Fruit fly (Drosophila melanogaster): ENCODE measurements around the gene gammaTub23C.

DNA sequence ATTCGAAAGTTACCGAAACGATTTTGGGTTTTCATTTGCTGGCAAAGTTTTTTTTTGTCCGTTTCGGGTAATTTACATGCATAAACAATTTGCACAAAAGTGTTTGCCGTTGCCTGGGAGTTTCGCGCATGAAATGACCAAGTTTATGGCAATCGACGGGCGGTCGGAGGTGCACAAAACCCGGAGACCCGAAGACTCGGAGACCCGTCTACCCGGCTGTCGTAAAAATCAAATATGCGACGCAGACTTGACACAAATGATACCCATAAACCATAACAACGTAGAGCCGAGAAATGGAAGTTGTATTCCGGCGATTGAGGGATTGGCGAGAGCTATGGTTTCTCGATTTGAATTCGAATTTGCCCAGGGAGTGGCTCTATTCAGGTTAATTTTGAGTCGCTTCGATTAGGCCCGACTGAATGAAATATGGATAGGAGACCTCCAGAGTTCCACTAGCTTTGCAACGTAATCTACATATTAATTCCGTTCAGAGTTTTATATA is 34.3 kb downstream of the gammaTub23C start:
- TF ChIP-seq Dll (optimal IDR thresholded peaks at IDR 0.05) (no peak), pan (optimal IDR thresholded peaks at IDR 0.05) (no peak), psq (optimal IDR thresholded peaks at IDR 0.05) (no peak), EcR (GFP tag; optimal IDR thresholded peaks at IDR 0.05) (no peak), CG8478 (optimal IDR thresholded peaks at IDR 0.05) (no peak)
